Fruit fly (Drosophila melanogaster) whole organism, prepupa: ENCODE results near the gene Indy.

Source experiments
- Blimp-1 ChIP-seq: fragments of 200-800 bp; sonication (Bioruptor generic); optimal IDR thresholded peaks from 3 replicates; lab custom pipeline; 2017; ENCODE audit warnings: missing biosample characterization, missing genetic modification characterization, mild to moderate bottlenecking, moderate library complexity, missing genetic modification reagents
- CG11902 ChIP-seq: fragments of 200-800 bp; sonication (Bioruptor generic); optimal IDR thresholded peaks from 3 replicates; lab custom pipeline; 2016; ENCODE audit warnings: missing biosample characterization, missing genetic modification characterization
- CG15336 ChIP-seq: fragments of 200-800 bp; sonication (Bioruptor generic); IDR thresholded peaks from 2 replicates; pipeline ENCODE4 v1.3.6; 2022; ENCODE audit warnings: missing biosample characterization, missing genetic modification characterization
- CG16779 ChIP-seq: fragments of 200-800 bp; sonication (Bioruptor generic); optimal IDR thresholded peaks from 3 replicates; lab custom pipeline; 2017; ENCODE audit warnings: missing biosample characterization, mild to moderate bottlenecking, missing genetic modification characterization
- CG34406 ChIP-seq: fragments of 200-800 bp; sonication (Bioruptor generic); optimal IDR thresholded peaks from 3 replicates; lab custom pipeline; 2016; ENCODE audit warnings: missing biosample characterization, missing genetic modification characterization
- CG6854 ChIP-seq: fragments of 200-800 bp; sonication (Bioruptor generic); optimal IDR thresholded peaks from 2 replicates; lab custom pipeline; 2017; ENCODE audit warnings: missing biosample characterization, mild to moderate bottlenecking, missing genetic modification characterization
- Eip93F ChIP-seq: fragments of 200-800 bp; sonication (Bioruptor generic); optimal IDR thresholded peaks from 2 replicates; lab custom pipeline; 2016; ENCODE audit warnings: missing biosample characterization, mild to moderate bottlenecking, missing genetic modification characterization
- Met ChIP-seq: fragments of 200-800 bp; sonication (Bioruptor generic); optimal IDR thresholded peaks from 3 replicates; lab custom pipeline; 2016; ENCODE audit warnings: missing biosample characterization, missing genetic modification characterization
- OdsH ChIP-seq: fragments of 200-800 bp; sonication (Bioruptor generic); optimal IDR thresholded peaks from 3 replicates; lab custom pipeline; 2016; ENCODE audit warnings: missing biosample characterization, missing genetic modification characterization
- Smox ChIP-seq: fragments of 200-800 bp; sonication (Bioruptor generic); optimal IDR thresholded peaks from 3 replicates; lab custom pipeline; 2016; ENCODE audit warnings: missing biosample characterization, missing genetic modification characterization
- achi ChIP-seq: fragments of 200-800 bp; sonication (Bioruptor generic); optimal IDR thresholded peaks from 3 replicates; lab custom pipeline; 2016; ENCODE audit warnings: missing biosample characterization, missing genetic modification characterization
- eg ChIP-seq: fragments of 200-800 bp; sonication (Bioruptor generic); IDR thresholded peaks from 3 replicates; pipeline ENCODE4 v1.3.6; 2022; ENCODE audit warnings: missing biosample characterization, missing genetic modification characterization
- net ChIP-seq: fragments of 200-800 bp; sonication (Bioruptor generic); optimal IDR thresholded peaks from 3 replicates; lab custom pipeline; 2016; ENCODE audit warnings: missing biosample characterization, missing genetic modification characterization
- topi ChIP-seq: fragments of 200-800 bp; sonication (Bioruptor generic); optimal IDR thresholded peaks from 3 replicates; lab custom pipeline; 2016; ENCODE audit warnings: missing biosample characterization, missing genetic modification characterization

dm6 chr3L:18834924-18835323 is 11.1 kb downstream of the Indy start:
- no peak for TF ChIP-seq CG34406
- TF ChIP-seq achi (GFP tag; lab: Kevin White, UChicago): no peak
- TF ChIP-seq Smox: no peak
- TF ChIP-seq Eip93F: no peak
- TF ChIP-seq CG16779 (tag; lab: Kevin White, UChicago): no peak
- TF ChIP-seq eg (GFP tag; lab: Robert Waterston, UW): no peak
- no peak for TF ChIP-seq CG15336
- no peak for TF ChIP-seq Met (GFP tag; lab: Kevin White, UChicago)
- TF ChIP-seq topi (GFP tag; lab: Kevin White, UChicago): no peak
- TF ChIP-seq CG11902 (GFP tag; lab: Kevin White, UChicago): no peak
- TF ChIP-seq CG6854 (GFP tag; lab: Kevin White, UChicago): no peak
- TF ChIP-seq net (GFP tag; lab: Kevin White, UChicago): no peak
- TF ChIP-seq Blimp-1 (GFP tag; lab: Kevin White, UChicago): no peak
- no peak for TF ChIP-seq OdsH (GFP tag; lab: Kevin White, UChicago)
